Worm (Caenorhabditis elegans) whole organism, young adult: Measurements from ENCODE around the gene ZK930.4.

Experiments used
- B0261.1 ChIP-seq: sonication (generic microtip); optimal IDR thresholded peaks from 2 replicates; lab custom pipeline; 2016; ENCODE audit warnings: mild to moderate bottlenecking, missing genetic modification characterization, moderate library complexity, missing compliant biosample characterization
- B0336.3 ChIP-seq: fragments of 200-800 bp; sonication (Bioruptor generic); IDR thresholded peaks from 2 replicates; pipeline ENCODE4 v1.3.6; 2022; ENCODE audit warnings: missing genetic modification characterization, missing compliant biosample characterization
- F55B11.4 ChIP-seq: sonication (generic microtip); optimal IDR thresholded peaks from 2 replicates; lab custom pipeline; 2016; ENCODE audit warnings: missing compliant biosample characterization, missing genetic modification characterization, borderline replicate concordance; ENCODE audit not compliant: insufficient read depth
- K11D2.4 ChIP-seq: fragments of 200-800 bp; sonication (Bioruptor generic); IDR thresholded peaks from 2 replicates; pipeline ENCODE4 v1.3.6; 2022; ENCODE audit warnings: missing genetic modification reagents, missing genetic modification characterization, missing compliant biosample characterization
- aptf-2 ChIP-seq: fragments of 200-800 bp; sonication (Bioruptor generic); conservative IDR thresholded peaks from 2 replicates; pipeline ENCODE4 v1.3.6; 2022; ENCODE audit warnings: missing genetic modification reagents, missing genetic modification characterization, missing compliant biosample characterization
- bed-1 ChIP-seq: fragments of 200-800 bp; sonication (Bioruptor generic); IDR thresholded peaks from 2 replicates; pipeline ENCODE4 v1.3.6; 2022; ENCODE audit warnings: missing genetic modification reagents, missing genetic modification characterization, missing compliant biosample characterization
- bed-2 ChIP-seq: fragments of 200-800 bp; sonication (Bioruptor generic); IDR thresholded peaks from 2 replicates; pipeline ENCODE4 v1.3.6; 2022; ENCODE audit warnings: missing genetic modification reagents, missing genetic modification characterization, missing compliant biosample characterization
- cebp-2 ChIP-seq: fragments of 200-800 bp; sonication (Bioruptor generic); IDR thresholded peaks from 2 replicates; pipeline ENCODE4 v1.3.6; 2022; ENCODE audit warnings: missing genetic modification characterization, missing compliant biosample characterization
- ceh-40 ChIP-seq: fragments of 200-800 bp; sonication (Bioruptor generic); IDR thresholded peaks from 2 replicates; pipeline ENCODE4 v1.3.6; 2022; ENCODE audit warnings: missing genetic modification characterization, missing compliant biosample characterization
- die-1 ChIP-seq: sonication (generic microtip); optimal IDR thresholded peaks from 2 replicates; lab custom pipeline; 2016; ENCODE audit warnings: missing genotype, mild to moderate bottlenecking, missing genetic modification characterization, missing compliant biosample characterization
- dox-1 ChIP-seq: fragments of 200-800 bp; sonication (Bioruptor generic); IDR thresholded peaks from 2 replicates; pipeline ENCODE4 v1.3.6; 2022; ENCODE audit warnings: missing genetic modification reagents, missing genetic modification characterization, missing compliant biosample characterization
- dpl-1 ChIP-seq: fragments of 150-350 bp; optimal IDR thresholded peaks from 2 replicates; lab custom pipeline; 2014; ENCODE audit warnings: missing biosample characterization, missing genetic modification reagents, missing genetic modification characterization
- efl-1 ChIP-seq: fragments of 150-350 bp; optimal IDR thresholded peaks from 2 replicates; lab custom pipeline; 2014; ENCODE audit warnings: missing biosample characterization, missing genetic modification reagents, missing genetic modification characterization
- egrh-3 ChIP-seq: fragments of 200-800 bp; sonication (Bioruptor generic); IDR thresholded peaks from 2 replicates; pipeline ENCODE4 v1.3.6; 2022; ENCODE audit warnings: missing genetic modification reagents, missing genetic modification characterization, missing compliant biosample characterization
- hsf-1 ChIP-seq: fragments of 200-800 bp; sonication (Bioruptor generic); IDR thresholded peaks from 2 replicates; pipeline ENCODE4 v1.3.6; 2022; ENCODE audit warnings: missing genetic modification reagents, missing genetic modification characterization, missing compliant biosample characterization
- let-526 ChIP-seq: fragments of 200-800 bp; sonication (Bioruptor generic); IDR thresholded peaks from 2 replicates; pipeline ENCODE4 v1.3.6; 2022; ENCODE audit warnings: missing genetic modification reagents, missing genetic modification characterization, missing compliant biosample characterization
- let-607 ChIP-seq, 2 experiments: fragments of 200-800 bp in 1 of 2; sonication (Bioruptor generic) in 1 of 2; sonication (generic microtip) in 1 of 2; optimal IDR thresholded peaks; 2 replicates each; lab custom pipeline; 2016 to 2018; ENCODE audit warnings: mild to moderate bottlenecking in 2 of 2, missing compliant biosample characterization in 2 of 2, missing genetic modification characterization in 2 of 2, moderate library complexity in 2 of 2, missing genotype in 1 of 2
- lin-26 ChIP-seq: fragments of 200-800 bp; sonication (Bioruptor generic); IDR thresholded peaks from 2 replicates; pipeline ENCODE4 v1.3.6; 2022; ENCODE audit warnings: missing genetic modification reagents, missing genetic modification characterization, missing compliant biosample characterization
- lin-54 ChIP-seq: fragments of 200-800 bp; sonication (Bioruptor generic); optimal IDR thresholded peaks from 2 replicates; lab custom pipeline; 2018; ENCODE audit warnings: mild to moderate bottlenecking, missing genetic modification characterization, missing compliant biosample characterization
- madf-6 ChIP-seq: fragments of 200-800 bp; sonication (Bioruptor generic); IDR thresholded peaks from 2 replicates; pipeline ENCODE4 v1.3.6; 2022; ENCODE audit warnings: missing genetic modification reagents, missing genetic modification characterization, missing compliant biosample characterization
- mel-28 ChIP-seq: sonication (generic microtip); optimal IDR thresholded peaks from 2 replicates; lab custom pipeline; 2016; ENCODE audit warnings: borderline replicate concordance, mild to moderate bottlenecking, missing genetic modification characterization, missing compliant biosample characterization
- nfya-2 ChIP-seq: fragments of 200-800 bp; sonication (Bioruptor generic); IDR thresholded peaks from 2 replicates; pipeline ENCODE4 v1.3.6; 2022; ENCODE audit warnings: missing genetic modification reagents, missing genetic modification characterization, missing compliant biosample characterization
- nfyb-1 ChIP-seq: fragments of 200-800 bp; sonication (Bioruptor generic); IDR thresholded peaks from 2 replicates; pipeline ENCODE4 v1.3.6; 2022; ENCODE audit warnings: missing genetic modification reagents, missing genetic modification characterization, missing compliant biosample characterization
- pbrm-1 ChIP-seq: fragments of 200-800 bp; sonication (Bioruptor generic); IDR thresholded peaks from 2 replicates; pipeline ENCODE4 v1.3.6; 2022; ENCODE audit warnings: missing genetic modification reagents, missing genetic modification characterization, missing compliant biosample characterization
- repo-1 ChIP-seq: sonication (generic microtip); optimal IDR thresholded peaks from 2 replicates; lab custom pipeline; 2017; ENCODE audit warnings: mild to moderate bottlenecking, missing genetic modification characterization, missing compliant biosample characterization
- rpc-1 ChIP-seq, 2 experiments: fragments of 150-350 bp in 1 of 2; sonication (generic microtip) in 1 of 2; optimal IDR thresholded peaks; 2 replicates each; lab custom pipeline; 2014 to 2018; ENCODE audit warnings: missing biosample characterization in 1 of 2, missing genetic modification characterization in 1 of 2, missing genetic modification reagents in 1 of 2, missing genotype in 1 of 2
- snpc-1.3 ChIP-seq: sonication (generic microtip); optimal IDR thresholded peaks from 2 replicates; lab custom pipeline; 2017; ENCODE audit warnings: missing genetic modification characterization, mild to moderate bottlenecking, missing compliant biosample characterization, antibody characterized with exemption, moderate library complexity, missing genotype, missing genetic modification reagents; ENCODE audit not compliant: insufficient read depth
- snpc-4 ChIP-seq, 5 experiments: fragments of 150-350 bp in 1 of 5; sonication (generic microtip) in 4 of 5; optimal IDR thresholded peaks; 2 replicates each; lab custom pipeline; 2014 to 2018; ENCODE audit warnings: missing genetic modification characterization in 5 of 5, missing biosample characterization in 3 of 5, antibody characterized with exemption in 2 of 5, mild to moderate bottlenecking in 2 of 5, missing compliant biosample characterization in 2 of 5, missing genotype in 2 of 5, moderate library complexity in 2 of 5, missing genetic modification reagents in 1 of 5
- zfh-2 ChIP-seq: fragments of 200-800 bp; sonication (Bioruptor generic); conservative IDR thresholded peaks from 2 replicates; pipeline ENCODE4 v1.3.6; 2022; ENCODE audit warnings: missing genetic modification reagents, missing genetic modification characterization, missing compliant biosample characterization
- zim-3 ChIP-seq: sonication (generic microtip); optimal IDR thresholded peaks from 2 replicates; lab custom pipeline; 2017; ENCODE audit warnings: mild to moderate bottlenecking, missing genetic modification characterization, moderate library complexity, missing compliant biosample characterization
- ztf-18 ChIP-seq: sonication (generic microtip); optimal IDR thresholded peaks from 2 replicates; lab custom pipeline; 2016; ENCODE audit warnings: missing genotype, mild to moderate bottlenecking, missing genetic modification characterization, missing compliant biosample characterization
- ztf-3 ChIP-seq: fragments of 200-800 bp; sonication (Bioruptor generic); optimal IDR thresholded peaks from 2 replicates; lab custom pipeline; 2018; ENCODE audit warnings: mild to moderate bottlenecking, missing genetic modification characterization, missing compliant biosample characterization

ZK930.4 gene

DNA sequence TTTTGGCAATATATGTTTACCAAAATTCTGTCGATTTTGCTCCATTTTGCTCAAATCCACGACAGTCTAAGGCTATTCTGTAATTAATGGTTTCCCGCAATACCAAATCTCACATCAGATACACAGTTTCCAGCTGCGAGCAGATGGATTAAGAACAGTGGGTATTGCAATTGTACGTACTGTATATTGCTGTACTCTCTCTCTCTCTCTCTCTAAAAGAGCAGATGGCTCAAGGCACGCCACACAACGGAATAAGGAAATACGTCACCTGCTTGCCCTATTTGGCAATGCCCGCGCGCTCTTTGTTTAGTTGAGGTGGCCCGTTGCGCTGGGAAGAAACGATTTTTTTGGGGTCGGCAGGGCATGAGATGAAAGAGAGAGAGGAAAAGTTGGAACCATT is 15.7 kb upstream of the ZK930.4 start:
- TF ChIP-seq cebp-2 (GFP tag; lab: Robert Waterston, UW) = no peak
- no peak for TF ChIP-seq mel-28 (tag; lab: Kevin White, UChicago)
- TF ChIP-seq ztf-18 (tag; lab: Kevin White, UChicago) = no peak
- TF ChIP-seq bed-2 (GFP tag; lab: Robert Waterston, UW) = no peak
- TF ChIP-seq repo-1 = no peak
- no peak for TF ChIP-seq dox-1 (GFP tag; lab: Robert Waterston, UW)
- TF ChIP-seq let-607 (tag; optimal IDR thresholded peaks at IDR 0.05; lab: Kevin White, UChicago) = no peak
- TF ChIP-seq lin-26 (GFP tag; lab: Robert Waterston, UW) = no peak
- no peak for TF ChIP-seq F55B11.4 (tag; lab: Kevin White, UChicago)
- no peak for TF ChIP-seq dpl-1 (GFP tag; lab: Kevin White, UChicago)
- no peak for TF ChIP-seq zfh-2 (GFP tag; lab: Robert Waterston, UW)

DNA sequence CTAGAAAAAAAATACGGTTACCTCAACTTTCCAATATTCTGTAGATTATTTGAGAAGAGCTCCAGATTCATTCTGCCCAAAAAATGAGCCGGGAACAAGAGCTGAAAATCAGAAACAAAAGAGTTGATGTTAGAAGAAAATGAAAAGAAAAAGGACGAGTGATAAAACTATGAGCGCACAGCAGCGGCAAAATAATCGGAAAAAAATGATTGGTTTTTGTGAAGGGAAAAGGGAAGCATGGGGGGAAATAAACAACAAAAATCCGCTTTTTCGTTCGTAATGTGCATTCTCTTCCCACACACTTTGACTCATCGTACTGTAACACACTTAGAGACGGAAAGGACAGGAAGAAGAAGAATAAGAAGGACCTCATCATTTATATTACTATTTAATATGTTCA is 13.0 kb upstream of the ZK930.4 start, which contains the start of gene ZK930.2:
Gene ZK930.2, minus strand, starts transcription at position 101 of the 400 bp plus-strand sequence.
- TF ChIP-seq nfyb-1 (GFP tag; lab: Robert Waterston, UW) (no peak), nfya-2 (no peak), pbrm-1 (no peak), aptf-2 (GFP tag; lab: Robert Waterston, UW) (no peak), ztf-18 (tag; lab: Kevin White, UChicago) (no peak), bed-1 (no peak), lin-54 (GFP tag; lab: Kevin White, UChicago) (no peak), efl-1 (GFP tag; lab: Kevin White, UChicago) (no peak), snpc-4 (GFP tag; optimal IDR thresholded peaks at IDR 0.05; lab: Kevin White, UChicago) (no peak), snpc-4 (tag; optimal IDR thresholded peaks at IDR 0.05; lab: Kevin White, UChicago) (no peak), die-1 (no peak), snpc-1.3 (no peak), rpc-1 (optimal IDR thresholded peaks at IDR 0.05; lab: Kevin White, UChicago) (no peak), rpc-1 (tag; optimal IDR thresholded peaks at IDR 0.05; lab: Kevin White, UChicago) (no peak), B0261.1 (tag; lab: Kevin White, UChicago) (no peak), let-526 (GFP tag; lab: Robert Waterston, UW) (no peak), zim-3 (tag; lab: Kevin White, UChicago) (no peak), hsf-1 (no peak), egrh-3 (no peak), B0336.3 (GFP tag; lab: Robert Waterston, UW) (no peak)

ce11 chrII:11899761-11900160 is 6.6 kb upstream of the ZK930.4 start:
- TF ChIP-seq madf-6 (GFP tag; lab: Robert Waterston, UW) = no peak

DNA sequence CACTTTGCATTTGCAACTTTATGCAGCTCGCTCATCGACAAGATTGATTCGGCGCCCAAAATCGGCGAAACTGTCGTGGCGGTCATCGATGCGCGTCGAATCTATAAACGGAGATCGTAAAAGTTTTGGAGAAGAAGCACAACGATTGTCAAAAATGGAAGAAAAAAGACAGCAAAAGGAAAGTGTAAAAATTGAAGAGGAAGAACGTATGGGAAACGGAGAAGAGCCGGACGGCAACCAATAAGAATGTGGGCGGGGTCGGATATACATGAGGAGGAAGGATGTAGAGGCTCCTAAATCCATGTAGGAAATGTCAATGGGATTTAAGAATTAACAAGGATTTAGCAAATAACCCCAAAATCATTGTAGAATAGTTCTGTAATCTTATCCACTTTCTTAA is 5.2 kb upstream of the ZK930.4 start, which contains the start of gene vab-23:
Gene vab-23, minus strand, starts transcription at position 101 of the 400 bp plus-strand sequence.
- TF ChIP-seq repo-1 (no peak), efl-1 (GFP tag; lab: Kevin White, UChicago) (no peak), ztf-3 (GFP tag; lab: Kevin White, UChicago) (no peak), K11D2.4 (GFP tag; lab: Robert Waterston, UW) (no peak), ceh-40 (no peak)
